Worm (Caenorhabditis elegans) whole organism, L4/young adult: ENCODE measurements around the gene bath-4.

Experiments used
- W03F9.2 ChIP-seq: fragments of 150-350 bp; optimal IDR thresholded peaks from 2 replicates; lab custom pipeline; 2014; ENCODE audit warnings: missing biosample characterization, missing genetic modification characterization
- dao-5 ChIP-seq: sonication (generic microtip); optimal IDR thresholded peaks from 2 replicates; lab custom pipeline; 2016; ENCODE audit warnings: missing genotype, missing genetic modification characterization, moderate library complexity, missing compliant biosample characterization
- him-1 ChIP-seq: sonication (generic microtip); optimal IDR thresholded peaks from 2 replicates; lab custom pipeline; 2016; ENCODE audit warnings: missing genotype, missing genetic modification reagents, missing genetic modification characterization, missing compliant biosample characterization

ce11 chrII:1928578-1928977 lies 10.8 kb upstream of the bath-4 start:
- TF ChIP-seq him-1 (tag; lab: Kevin White, UChicago) (no peak), W03F9.2 (no peak), dao-5 (tag; lab: Kevin White, UChicago) (no peak)
